Fruit fly (Drosophila melanogaster) whole organism, wandering third instar larva: Measurements from ENCODE around the gene ems.

ENCODE experiments used
- Abd-B ChIP-seq: fragments of >200 bp; optimal IDR thresholded peaks from 2 replicates; lab custom pipeline; 2017; ENCODE audit warnings: missing biosample characterization, missing genetic modification characterization
- CrebA ChIP-seq: fragments of 200-800 bp; sonication (Bioruptor generic); optimal IDR thresholded peaks from 2 replicates; lab custom pipeline; 2016; ENCODE audit warnings: missing biosample characterization, mild to moderate bottlenecking, missing genetic modification characterization, borderline replicate concordance
- Dfd ChIP-seq: fragments of >200 bp; optimal IDR thresholded peaks from 2 replicates; lab custom pipeline; 2017; ENCODE audit warnings: missing biosample characterization, missing genetic modification characterization
- Dif ChIP-seq: fragments of 200-275, 200-300 bp; sonication (Bioruptor generic); optimal IDR thresholded peaks from 2 replicates; lab custom pipeline; 2018; ENCODE audit warnings: missing biosample characterization, missing genetic modification characterization; ENCODE audit not compliant: partially characterized antibody
- GATAd ChIP-seq: sonication (Bioruptor generic); optimal IDR thresholded peaks from 2 replicates; lab custom pipeline; 2016; ENCODE audit warnings: missing biosample characterization, missing genetic modification characterization
- HLH106 ChIP-seq: fragments of 200-800 bp; optimal IDR thresholded peaks from 3 replicates; lab custom pipeline; 2019; ENCODE audit warnings: missing biosample characterization, mild to moderate bottlenecking, missing genetic modification characterization, moderate library complexity
- Hnf4 ChIP-seq: fragments of 200-800 bp; sonication (Bioruptor generic); optimal IDR thresholded peaks from 2 replicates; lab custom pipeline; 2016; ENCODE audit warnings: missing biosample characterization, mild to moderate bottlenecking, missing genetic modification characterization
- Hr78 ChIP-seq: fragments of >200 bp; optimal IDR thresholded peaks from 2 replicates; lab custom pipeline; 2017; ENCODE audit warnings: missing biosample characterization, missing genetic modification characterization
- Hr83 ChIP-seq: fragments of 200-300 bp; sonication (Bioruptor generic); optimal IDR thresholded peaks from 2 replicates; lab custom pipeline; 2016; ENCODE audit warnings: missing biosample characterization, mild to moderate bottlenecking, missing genetic modification characterization, moderate library complexity; ENCODE audit not compliant: poor library complexity, severe bottlenecking
- Jra ChIP-seq: sonication (Bioruptor generic); optimal IDR thresholded peaks from 2 replicates; lab custom pipeline; 2016; ENCODE audit warnings: missing biosample characterization, missing genetic modification characterization
- N ChIP-seq: fragments of >200 bp; optimal IDR thresholded peaks from 2 replicates; lab custom pipeline; 2018; ENCODE audit warnings: missing biosample characterization, missing external identifiers, missing genetic modification characterization
- OdsH ChIP-seq: fragments of 200-800 bp; sonication (Bioruptor generic); optimal IDR thresholded peaks from 2 replicates; lab custom pipeline; 2016; ENCODE audit warnings: missing biosample characterization, mild to moderate bottlenecking, missing genetic modification characterization
- Rel ChIP-seq, 2 experiments: fragments of 200-800 bp; sonication (Bioruptor generic) in 1 of 2; optimal IDR thresholded peaks; 2 replicates in 1 of 2; 3 replicates in 1 of 2; lab custom pipeline; 2016 to 2019; ENCODE audit warnings: mild to moderate bottlenecking in 2 of 2, missing biosample characterization in 2 of 2, missing genetic modification characterization in 2 of 2, moderate library complexity in 1 of 2
- Sp1 ChIP-seq: fragments of 200-800 bp; sonication (Bioruptor generic); optimal IDR thresholded peaks from 3 replicates; lab custom pipeline; 2019; ENCODE audit warnings: missing biosample characterization, mild to moderate bottlenecking, missing genetic modification characterization, moderate library complexity
- Vsx2 ChIP-seq: fragments of 200-300, 225-300 bp; sonication (Bioruptor generic); optimal IDR thresholded peaks from 2 replicates; lab custom pipeline; 2018; ENCODE audit warnings: missing biosample characterization, missing genetic modification characterization; ENCODE audit not compliant: partially characterized antibody
- dl ChIP-seq, 2 experiments: fragments of 175-275, 200-275 bp in 1 of 2; fragments of 200-275 bp in 1 of 2; sonication (Bioruptor generic); optimal IDR thresholded peaks; lab custom pipeline; 2018; ENCODE audit warnings: mild to moderate bottlenecking in 2 of 2, missing biosample characterization in 2 of 2, missing genetic modification characterization in 2 of 2, moderate library complexity in 2 of 2; ENCODE audit not compliant: partially characterized antibody in 2 of 2, insufficient read depth in 1 of 2
- dmrt93B ChIP-seq: fragments of 200-800 bp; sonication (Bioruptor generic); optimal IDR thresholded peaks from 2 replicates; lab custom pipeline; 2018; ENCODE audit warnings: missing biosample characterization, mild to moderate bottlenecking, missing genetic modification characterization
- dsf ChIP-seq: sonication (Bioruptor generic); optimal IDR thresholded peaks from 2 replicates; lab custom pipeline; 2016; ENCODE audit warnings: missing biosample characterization, missing genetic modification characterization, borderline replicate concordance
- ey ChIP-seq: fragments of 200-800 bp; sonication (Bioruptor generic); optimal IDR thresholded peaks from 2 replicates; lab custom pipeline; 2016; ENCODE audit warnings: missing biosample characterization, missing genetic modification characterization
- foxo ChIP-seq, 2 experiments: fragments of 200-800 bp; sonication (Bioruptor generic); optimal IDR thresholded peaks; 2 replicates in 1 of 2; 3 replicates in 1 of 2; lab custom pipeline; 2016 to 2017; ENCODE audit warnings: missing biosample characterization in 2 of 2, missing genetic modification characterization in 2 of 2
- fru ChIP-seq: fragments of 200-800 bp; sonication (Bioruptor generic); optimal IDR thresholded peaks from 3 replicates; lab custom pipeline; 2016; ENCODE audit warnings: missing biosample characterization, mild to moderate bottlenecking, missing genetic modification characterization
- jim ChIP-seq: fragments of 175-275, 200-325 bp; sonication (Bioruptor generic); optimal IDR thresholded peaks from 2 replicates; lab custom pipeline; 2016; ENCODE audit warnings: missing biosample characterization, mild to moderate bottlenecking, missing genetic modification characterization
- lola ChIP-seq: fragments of >200 bp; optimal IDR thresholded peaks from 2 replicates; lab custom pipeline; 2017; ENCODE audit warnings: missing biosample characterization, missing genetic modification characterization
- pan ChIP-seq: fragments of >200 bp; optimal IDR thresholded peaks from 2 replicates; lab custom pipeline; 2017
- psq ChIP-seq: fragments of 200-800 bp; sonication (Bioruptor generic); optimal IDR thresholded peaks from 3 replicates; lab custom pipeline; 2017; ENCODE audit warnings: missing biosample characterization, mild to moderate bottlenecking, missing genetic modification characterization, moderate library complexity
- rgr ChIP-seq: fragments of 200-800 bp; sonication (Bioruptor generic); optimal IDR thresholded peaks from 3 replicates; lab custom pipeline; 2016; ENCODE audit warnings: missing biosample characterization, mild to moderate bottlenecking, missing genetic modification characterization
- sage ChIP-seq: fragments of 200-800 bp; sonication (Bioruptor generic); optimal IDR thresholded peaks from 2 replicates; lab custom pipeline; 2016; ENCODE audit warnings: missing biosample characterization, mild to moderate bottlenecking, missing genetic modification characterization
- sv ChIP-seq: fragments of 200-800 bp; sonication (Bioruptor generic); optimal IDR thresholded peaks from 3 replicates; lab custom pipeline; 2016; ENCODE audit warnings: missing biosample characterization, missing genetic modification characterization
- tai ChIP-seq: sonication (Bioruptor generic); optimal IDR thresholded peaks from 2 replicates; lab custom pipeline; 2016; ENCODE audit warnings: missing biosample characterization, missing genetic modification characterization
- usp ChIP-seq: fragments of >200 bp; optimal IDR thresholded peaks from 2 replicates; lab custom pipeline; 2017; ENCODE audit warnings: missing biosample characterization, missing genetic modification characterization
- woc ChIP-seq: sonication (Bioruptor generic); optimal IDR thresholded peaks from 2 replicates; lab custom pipeline; 2016; ENCODE audit warnings: missing biosample characterization, mild to moderate bottlenecking, missing genetic modification characterization

ems gene

dm6 chr3R:13872161-13872560 is 29.5 kb upstream of the ems start:
- TF ChIP-seq lola (GFP tag; lab: Kevin White, UChicago) (no peak), rgr (no peak), fru (no peak), GATAd (GFP tag; lab: Kevin White, UChicago) (no peak), dmrt93B (no peak), sage (no peak), Dif (no peak), tai (no peak), woc (GFP tag; lab: Kevin White, UChicago) (no peak), Rel (GFP tag; optimal IDR thresholded peaks at IDR 0.05; lab: Kevin White, UChicago) (no peak), Rel (tag; optimal IDR thresholded peaks at IDR 0.05; lab: Kevin White, UChicago) (no peak), pan (lab: Kevin White, UChicago) (no peak), Vsx2 (no peak), sv (GFP tag; lab: Kevin White, UChicago) (no peak)

dm6 chr3R:13874866-13875417 is 26.7 kb upstream of the ems start, which contains the start of gene E5:
TSS of gene E5 (minus strand) at chr3R:13874916.
- TF ChIP-seq dsf (GFP tag; lab: Kevin White, UChicago) (no peak), Hnf4 (GFP tag; lab: Kevin White, UChicago) (no peak), Dif (peak; percentile 74), Vsx2 (peak; percentile 91), dl (GFP tag; optimal IDR thresholded peaks at IDR 0.05; lab: Kevin White, UChicago; ENCODE audit: insufficient read depth in 1 of 2, partially characterized antibody in 2 of 2) (peak; percentile 75 to 85), GATAd (GFP tag; lab: Kevin White, UChicago) (no peak)

dm6 chr3R:13875438-13875861 is 26.2 kb upstream of the ems start:
- TF ChIP-seq psq = peak; percentile 29
- TF ChIP-seq Sp1 (GFP tag; lab: Kevin White, UChicago) = peak; percentile 62
- peak; percentile 12 for TF ChIP-seq rgr
- TF ChIP-seq woc (GFP tag; lab: Kevin White, UChicago) = no peak
- peak; percentile 6 for TF ChIP-seq dmrt93B
- TF ChIP-seq foxo (GFP tag; optimal IDR thresholded peaks at IDR 0.05; lab: Kevin White, UChicago) = peak in 1 of 2 experiments; percentile 41
- TF ChIP-seq fru = peak; percentile 25
- no peak for TF ChIP-seq Abd-B (GFP tag; lab: Kevin White, UChicago)
- TF ChIP-seq HLH106 = peak; percentile 59
- TF ChIP-seq OdsH = peak; percentile 46

dm6 chr3R:13877125-13877524 is 24.5 kb upstream of the ems start:
- TF ChIP-seq ey (GFP tag; lab: Kevin White, UChicago) = no peak
- TF ChIP-seq sv (GFP tag; lab: Kevin White, UChicago) = no peak
- no peak for TF ChIP-seq usp (GFP tag; lab: Kevin White, UChicago)
- TF ChIP-seq jim = no peak
- no peak for TF ChIP-seq HLH106
- TF ChIP-seq OdsH = no peak
- peak; percentile 21 for TF ChIP-seq Hr83 (GFP tag; lab: Kevin White, UChicago)
- no peak for TF ChIP-seq pan (lab: Kevin White, UChicago)
- peak; percentile 66 for TF ChIP-seq Dif
- no peak for TF ChIP-seq psq
- TF ChIP-seq fru = no peak
- no peak for TF ChIP-seq CrebA
- peak; percentile 88 for TF ChIP-seq Vsx2
- no peak for TF ChIP-seq Hnf4 (GFP tag; lab: Kevin White, UChicago)
- TF ChIP-seq Hr78 (GFP tag; lab: Kevin White, UChicago) = no peak
- TF ChIP-seq N (GFP tag; lab: Kevin White, UChicago) = no peak
- no peak for TF ChIP-seq Dfd (GFP tag; lab: Kevin White, UChicago)
- TF ChIP-seq dl (GFP tag; optimal IDR thresholded peaks at IDR 0.05; lab: Kevin White, UChicago; ENCODE audit: insufficient read depth in 1 of 2, partially characterized antibody in 2 of 2) = peak; percentile 41 to 64
- TF ChIP-seq lola (GFP tag; lab: Kevin White, UChicago) = no peak

- TF ChIP-seq Hr83 (GFP tag; lab: Kevin White, UChicago) (no peak), dsf (GFP tag; lab: Kevin White, UChicago) (no peak), rgr (no peak), foxo (GFP tag; optimal IDR thresholded peaks at IDR 0.05; lab: Kevin White, UChicago) (no peak), pan (lab: Kevin White, UChicago) (no peak), Jra (GFP tag; lab: Kevin White, UChicago) (no peak)
These were observed 22.3 kb upstream of the ems start for dm6 chr3R:13879349-13879748.
